Fruit fly (Drosophila melanogaster): Measurements from ENCODE around the gene CG2694.

The CG2694 gene

DNA sequence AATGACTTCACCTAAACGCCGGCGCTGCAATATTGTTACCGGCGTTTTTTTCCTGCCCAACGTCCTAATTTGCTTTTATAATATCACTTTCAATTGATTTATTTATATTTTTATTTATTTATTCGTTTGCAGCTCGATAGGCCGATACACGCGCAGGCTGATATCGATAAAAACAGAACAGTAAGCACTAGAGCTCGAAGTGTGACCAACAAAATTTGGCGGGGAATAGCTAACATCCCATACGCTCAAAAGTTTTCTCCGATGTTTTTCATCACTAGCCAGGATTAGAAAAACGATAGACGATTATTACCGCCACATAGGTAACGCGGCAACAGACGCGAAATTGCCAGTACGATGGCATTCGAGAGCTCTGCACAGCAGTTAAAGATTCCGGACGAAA, at the start of gene CG2694, which contains the start of gene CG2685:
Gene CG2694, plus strand, starts transcription at position 304 of the 400 bp plus-strand sequence.
Gene CG2685, minus strand, starts transcription at position 185 of the 400 bp plus-strand sequence.
- no peak for TF ChIP-seq CG16779 (GFP tag; IDR thresholded peaks at IDR 0.05)
- peak; percentile 74 for TF ChIP-seq BEAF-32 (GFP tag; optimal IDR thresholded peaks at IDR 0.05)
- TF ChIP-seq psq (GFP tag; optimal IDR thresholded peaks at IDR 0.05), result no peak
- no peak for TF ChIP-seq CG8765 (GFP tag; IDR thresholded peaks at IDR 0.05)
- no peak for TF ChIP-seq CG4820 (GFP tag; optimal IDR thresholded peaks at IDR 0.05)
- no peak for TF ChIP-seq Gsc (GFP tag; IDR thresholded peaks at IDR 0.05)
- TF ChIP-seq CG32772 (GFP tag; IDR thresholded peaks at IDR 0.05), result no peak
- no peak for TF ChIP-seq bigmax (GFP tag; optimal IDR thresholded peaks at IDR 0.05)
- peak; percentile 13 for TF ChIP-seq CG14710 (tag; optimal IDR thresholded peaks at IDR 0.05)
- peak; percentile 39; the same call in 1 of the 3 replicates for TF ChIP-seq CG11560 (tag; IDR thresholded peaks at IDR 0.05)
- TF ChIP-seq Dek (tag; optimal IDR thresholded peaks at IDR 0.05), result no peak
- TF ChIP-seq Dref (GFP tag; IDR thresholded peaks at IDR 0.05), result peak; percentile 90
- TF ChIP-seq amos (GFP tag; IDR thresholded peaks at IDR 0.05; ENCODE audit: partially characterized antibody), result peak; percentile 80
- TF ChIP-seq CG12659 (GFP tag; optimal IDR thresholded peaks at IDR 0.05), result peak; percentile 55
- no peak for TF ChIP-seq crc (GFP tag; optimal IDR thresholded peaks at IDR 0.05)
- peak; percentile 33 for TF ChIP-seq CG4617 (GFP tag; optimal IDR thresholded peaks at IDR 0.05; ENCODE audit: borderline replicate concordance)
- TF ChIP-seq salm (tag; optimal IDR thresholded peaks at IDR 0.05), result no peak
- TF ChIP-seq D19B (GFP tag; optimal IDR thresholded peaks at IDR 0.05), result no peak
- TF ChIP-seq z (GFP tag; IDR thresholded peaks at IDR 0.05), result no peak
- TF ChIP-seq CG5953 (GFP tag; IDR thresholded peaks at IDR 0.05), result no peak
- peak; percentile 81 for TF ChIP-seq Opbp (GFP tag; IDR thresholded peaks at IDR 0.05; ENCODE audit: partially characterized antibody)
- peak; percentile 46 for TF ChIP-seq sob (GFP tag; IDR thresholded peaks at IDR 0.05)
- TF ChIP-seq CG6683 (GFP tag; optimal IDR thresholded peaks at IDR 0.05), result no peak
- TF ChIP-seq Med (GFP tag), result peak; percentile 71
- TF ChIP-seq Xbp1 (GFP tag; optimal IDR thresholded peaks at IDR 0.05), result no peak
- peak; percentile 45; the same call in 1 of the 3 replicates for TF ChIP-seq zen2 (GFP tag; IDR thresholded peaks at IDR 0.05; ENCODE audit: partially characterized antibody)
- no peak for TF ChIP-seq CkIIα-i1 (GFP tag; IDR thresholded peaks at IDR 0.05)
- TF ChIP-seq CG9932 (GFP tag; IDR thresholded peaks at IDR 0.05), result peak; percentile 54; the same call in 1 of the 2 replicates
- no peak for TF ChIP-seq CG10565 (GFP tag; optimal IDR thresholded peaks at IDR 0.05)
- TF ChIP-seq E2f1 (GFP tag; IDR thresholded peaks at IDR 0.05), result no peak
- no peak for TF ChIP-seq CG4360 (GFP tag; IDR thresholded peaks at IDR 0.05)
- TF ChIP-seq wdn (GFP tag; IDR thresholded peaks at IDR 0.05), result no peak
- no peak for TF ChIP-seq sc (optimal IDR thresholded peaks at IDR 0.05)
- no peak for TF ChIP-seq sc (GFP tag; optimal IDR thresholded peaks at IDR 0.05)
- TF ChIP-seq da (GFP tag; optimal IDR thresholded peaks at IDR 0.05), result no peak
- no peak for TF ChIP-seq seq (GFP tag; IDR thresholded peaks at IDR 0.05)
- no peak for TF ChIP-seq CG11504 (tag; optimal IDR thresholded peaks at IDR 0.05)
- TF ChIP-seq Sry-δ (GFP tag; optimal IDR thresholded peaks at IDR 0.05), result peak; percentile 79
- TF ChIP-seq CG12219 (GFP tag; optimal IDR thresholded peaks at IDR 0.05), result no peak
- TF ChIP-seq Sry-β (GFP tag; optimal IDR thresholded peaks at IDR 0.05), result peak; percentile 87
- no peak for TF ChIP-seq Pdp1 (GFP tag; optimal IDR thresholded peaks at IDR 0.05)
- 0 out of 3 replicates have a peak, but pooled peaks have one; percentile 22 for TF ChIP-seq Dbx (GFP tag; IDR thresholded peaks at IDR 0.05)
- 0 out of 2 replicates have a peak, but pooled peaks have one; percentile 27 for TF ChIP-seq vvl (GFP tag; IDR thresholded peaks at IDR 0.05)
- TF ChIP-seq bsh (GFP tag; optimal IDR thresholded peaks at IDR 0.05), result no peak
- TF ChIP-seq Sox102F (GFP tag; optimal IDR thresholded peaks at IDR 0.05), result no peak
- peak; percentile 72 for TF ChIP-seq Scr (GFP tag; IDR thresholded peaks at IDR 0.05; ENCODE audit: partially characterized antibody)
- TF ChIP-seq vfl (GFP tag; optimal IDR thresholded peaks at IDR 0.05), result no peak
- no peak for TF ChIP-seq CG10959 (GFP tag; IDR thresholded peaks at IDR 0.05)
- no peak for TF ChIP-seq CG15269 (tag; optimal IDR thresholded peaks at IDR 0.05)
- TF ChIP-seq tna (GFP tag; IDR thresholded peaks at IDR 0.05; ENCODE audit: partially characterized antibody), result peak; percentile 60
- peak; percentile 83 for TF ChIP-seq MBD-R2 (GFP tag; IDR thresholded peaks at IDR 0.05)
